Fruit fly (Drosophila melanogaster): ENCODE data around the gene CG5292.

DNA sequence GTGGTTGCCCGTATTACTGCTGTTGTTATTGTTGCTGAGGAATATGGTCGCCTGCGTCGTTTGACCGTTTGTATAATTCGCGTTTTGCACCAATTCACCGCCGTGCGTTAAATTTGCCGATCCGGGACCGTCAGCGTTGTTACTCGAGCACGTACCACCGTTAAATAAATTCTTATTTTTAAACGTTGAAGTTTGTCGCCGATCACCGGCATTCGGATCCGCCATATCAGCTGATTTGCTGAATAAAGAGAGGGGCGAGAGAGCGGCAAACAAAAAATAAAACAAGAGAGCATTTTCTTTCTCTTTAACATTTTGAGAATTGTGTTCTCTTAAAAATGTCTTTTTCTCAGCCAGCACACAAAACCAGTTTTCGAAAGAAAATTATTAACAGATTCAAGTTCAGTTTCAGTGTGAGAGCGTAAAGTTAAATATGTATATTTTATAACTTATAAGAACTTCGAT is 32.7 kb upstream of the CG5292 start:
- TF ChIP-seq HLH3B (GFP tag; IDR thresholded peaks at IDR 0.05), result no peak
- TF ChIP-seq fru (optimal IDR thresholded peaks at IDR 0.05), result no peak
- TF ChIP-seq pum (GFP tag; optimal IDR thresholded peaks at IDR 0.05), result no peak
- no peak for TF ChIP-seq lilli (GFP tag; optimal IDR thresholded peaks at IDR 0.05)
- no peak for TF ChIP-seq Oli (tag; optimal IDR thresholded peaks at IDR 0.05)
- TF ChIP-seq CG8478 (optimal IDR thresholded peaks at IDR 0.05), result no peak
- peak; percentile 7 for TF ChIP-seq CG8359 (GFP tag; optimal IDR thresholded peaks at IDR 0.05; ENCODE audit: borderline replicate concordance)
- TF ChIP-seq slp2 (GFP tag; optimal IDR thresholded peaks at IDR 0.05), result no peak
- no peak for TF ChIP-seq CG30431 (GFP tag; optimal IDR thresholded peaks at IDR 0.05)
- no peak for TF ChIP-seq Fer1 (GFP tag; optimal IDR thresholded peaks at IDR 0.05)
- TF ChIP-seq slbo (GFP tag; IDR thresholded peaks at IDR 0.05), result no peak
- TF ChIP-seq usp (GFP tag; optimal IDR thresholded peaks at IDR 0.05), result no peak

Data from whole organism, embryonic.